Worm (Caenorhabditis elegans) whole organism, mixed stage, embryonic: ENCODE results near the gene K06H6.1.

Experiments used
- drap-1 ChIP-seq: fragments of 200-800 bp; sonication (Bioruptor generic); optimal IDR thresholded peaks from 3 replicates; lab custom pipeline; 2018; ENCODE audit warnings: mild to moderate bottlenecking, missing genetic modification characterization, missing compliant biosample characterization
- mls-2 ChIP-seq: sonication (generic microtip); optimal IDR thresholded peaks from 2 replicates; lab custom pipeline; 2016; ENCODE audit warnings: mild to moderate bottlenecking, missing genetic modification characterization, moderate library complexity, missing compliant biosample characterization
- nhr-28 ChIP-seq: fragments of 150-350 bp; optimal IDR thresholded peaks from 2 replicates; lab custom pipeline; 2014; ENCODE audit warnings: missing biosample characterization, missing genetic modification characterization
- nhr-76 ChIP-seq: sonication (generic microtip); optimal IDR thresholded peaks from 2 replicates; lab custom pipeline; 2017; ENCODE audit warnings: missing biosample characterization, missing genetic modification characterization
- ztf-11 ChIP-seq: fragments of 150-350 bp; optimal IDR thresholded peaks from 2 replicates; lab custom pipeline; 2014; ENCODE audit warnings: missing biosample characterization, missing genetic modification characterization

ce11 chrV:628527-628926 lies 40.6 kb downstream of the K06H6.1 start, which contains the start of gene F48G7.9:
- TF ChIP-seq mls-2 (tag; lab: Kevin White, UChicago), result no peak
- no peak for TF ChIP-seq nhr-28
- TF ChIP-seq nhr-76 (tag; lab: Kevin White, UChicago), result no peak
- no peak for TF ChIP-seq ztf-11
- TF ChIP-seq drap-1 (GFP tag; lab: Kevin White, UChicago), result no peak
